Fruit fly (Drosophila melanogaster) whole organism, embryonic: ENCODE results near the gene CG12016.

Source experiments
- CG12299 ChIP-seq: fragments of 200-800 bp; sonication (Bioruptor generic); optimal IDR thresholded peaks from 2 replicates; lab custom pipeline; 2018; ENCODE audit warnings: missing biosample characterization, mild to moderate bottlenecking, missing genetic modification characterization
- CG12659 ChIP-seq: fragments of 200-800 bp; sonication (Bioruptor generic); optimal IDR thresholded peaks from 3 replicates; lab custom pipeline; 2017; ENCODE audit warnings: mild to moderate bottlenecking, missing biosample characterization, missing genetic modification reagents, missing genetic modification characterization
- CG13287 ChIP-seq: fragments of 200-800 bp; sonication (Bioruptor generic); IDR thresholded peaks from 2 replicates; pipeline ENCODE4 v1.3.6; 2022; ENCODE audit warnings: missing biosample characterization, missing genetic modification characterization; ENCODE audit not compliant: partially characterized antibody
- CG13424 ChIP-seq: fragments of 200-800 bp; sonication (Bioruptor generic); optimal IDR thresholded peaks from 2 replicates; lab custom pipeline; 2019; ENCODE audit warnings: missing biosample characterization, mild to moderate bottlenecking, missing genetic modification characterization, moderate library complexity
- CG14667 ChIP-seq: fragments of 200-800 bp; sonication (Bioruptor generic); IDR thresholded peaks from 2 replicates; pipeline ENCODE4 v1.3.6; 2022; ENCODE audit warnings: missing biosample characterization, missing genetic modification characterization
- CG14860 ChIP-seq: fragments of 200-800 bp; sonication (Bioruptor generic); IDR thresholded peaks from 3 replicates; pipeline ENCODE4 v1.3.6; 2022; ENCODE audit warnings: missing biosample characterization, missing genetic modification characterization; ENCODE audit not compliant: partially characterized antibody
- CG1603 ChIP-seq: fragments of 200-800 bp; sonication (Bioruptor generic); optimal IDR thresholded peaks from 2 replicates; lab custom pipeline; 2019; ENCODE audit warnings: missing biosample characterization, mild to moderate bottlenecking, missing genetic modification characterization, moderate library complexity
- CG18764 ChIP-seq: fragments of 200-800 bp; sonication (Bioruptor generic); optimal IDR thresholded peaks from 3 replicates; lab custom pipeline; 2016; ENCODE audit warnings: missing biosample characterization, missing genetic modification characterization
- CG2116 ChIP-seq: fragments of 200-800 bp; sonication (Bioruptor generic); optimal IDR thresholded peaks from 3 replicates; lab custom pipeline; 2018; ENCODE audit warnings: missing biosample characterization, mild to moderate bottlenecking, missing genetic modification characterization
- CG30020 ChIP-seq: fragments of 200-800 bp; optimal IDR thresholded peaks from 2 replicates; lab custom pipeline; 2019; ENCODE audit warnings: missing biosample characterization, mild to moderate bottlenecking, missing genetic modification characterization, moderate library complexity
- CG33213 ChIP-seq: fragments of 200-800 bp; sonication (Bioruptor generic); optimal IDR thresholded peaks from 3 replicates; lab custom pipeline; 2016; ENCODE audit warnings: missing biosample characterization, missing genetic modification characterization
- CG4328 ChIP-seq: fragments of 200-800 bp; sonication (Bioruptor generic); optimal IDR thresholded peaks from 3 replicates; lab custom pipeline; 2017; ENCODE audit warnings: missing biosample characterization, missing genetic modification reagents, missing genetic modification characterization
- CG4424 ChIP-seq: fragments of 200-800 bp; sonication (Bioruptor generic); optimal IDR thresholded peaks from 3 replicates; lab custom pipeline; 2016; ENCODE audit warnings: missing biosample characterization, missing genetic modification characterization
- CG4617 ChIP-seq: fragments of 200-800 bp; sonication (Bioruptor generic); optimal IDR thresholded peaks from 3 replicates; lab custom pipeline; 2016; ENCODE audit warnings: missing biosample characterization, missing genetic modification characterization, borderline replicate concordance
- CG6654 ChIP-seq: fragments of 200-800 bp; sonication (Bioruptor generic); optimal IDR thresholded peaks from 2 replicates; lab custom pipeline; 2017; ENCODE audit warnings: missing biosample characterization, mild to moderate bottlenecking, missing genetic modification characterization
- CG8924 ChIP-seq: fragments of 200-800 bp; optimal IDR thresholded peaks from 3 replicates; lab custom pipeline; 2019; ENCODE audit warnings: missing biosample characterization, mild to moderate bottlenecking, missing genetic modification characterization, moderate library complexity
- CG8944 ChIP-seq: fragments of 200-800 bp; sonication (Bioruptor generic); optimal IDR thresholded peaks from 3 replicates; lab custom pipeline; 2016; ENCODE audit warnings: missing biosample characterization, missing genetic modification characterization
- CG9727 ChIP-seq: fragments of 200-800 bp; sonication (Bioruptor generic); optimal IDR thresholded peaks from 3 replicates; lab custom pipeline; 2017; ENCODE audit warnings: missing biosample characterization, mild to moderate bottlenecking, missing genetic modification characterization
- CoRest ChIP-seq: fragments of 200-800 bp; sonication (Bioruptor generic); optimal IDR thresholded peaks from 3 replicates; lab custom pipeline; 2018; ENCODE audit warnings: missing biosample characterization, mild to moderate bottlenecking, missing genetic modification characterization, moderate library complexity
- Dad ChIP-seq: fragments of 200-800 bp; sonication (Bioruptor generic); optimal IDR thresholded peaks from 3 replicates; lab custom pipeline; 2016; ENCODE audit warnings: missing biosample characterization, missing genetic modification characterization
- Dll ChIP-seq: fragments of 200-800 bp; sonication (Bioruptor generic); IDR thresholded peaks from 4 replicates; pipeline ENCODE4 v1.3.6; 2022; ENCODE audit warnings: missing biosample characterization, missing genetic modification characterization; ENCODE audit not compliant: partially characterized antibody
- Doc3 ChIP-seq: fragments of 200-800 bp; sonication (Bioruptor generic); IDR thresholded peaks from 3 replicates; pipeline ENCODE4 v1.3.6; 2022; ENCODE audit warnings: missing biosample characterization, missing genetic modification characterization; ENCODE audit not compliant: partially characterized antibody
- Ets97D ChIP-seq: fragments of 200-800 bp; sonication (Bioruptor generic); optimal IDR thresholded peaks from 3 replicates; lab custom pipeline; 2016; ENCODE audit warnings: missing biosample characterization, missing genetic modification characterization
- HLH54F ChIP-seq: fragments of 200-800 bp; sonication (Bioruptor generic); optimal IDR thresholded peaks from 3 replicates; lab custom pipeline; 2016; ENCODE audit warnings: missing biosample characterization, missing genetic modification characterization
- HmgZ ChIP-seq: fragments of 200-800 bp; sonication (Bioruptor generic); optimal IDR thresholded peaks from 2 replicates; lab custom pipeline; 2018; ENCODE audit warnings: missing biosample characterization, mild to moderate bottlenecking, missing genetic modification characterization
- Lhr ChIP-seq: fragments of 200-800 bp; sonication (Bioruptor generic); optimal IDR thresholded peaks from 3 replicates; lab custom pipeline; 2017; ENCODE audit warnings: mild to moderate bottlenecking, missing biosample characterization, missing genetic modification reagents, missing genetic modification characterization
- Med ChIP-seq: fragments of 200-800 bp; sonication (Bioruptor generic); peaks from one replicate; lab custom pipeline; 2016; ENCODE audit warnings: missing biosample characterization, missing genetic modification characterization, mild to moderate bottlenecking, inconsistent platforms, moderate library complexity
- Ravus ChIP-seq: fragments of 200-800 bp; sonication (Bioruptor generic); IDR thresholded peaks from 2 replicates; pipeline ENCODE4 v1.3.6; 2022; ENCODE audit warnings: missing biosample characterization, missing genetic modification characterization
- Rx ChIP-seq: fragments of 200-800 bp; sonication (Bioruptor generic); IDR thresholded peaks from 2 replicates; pipeline ENCODE4 v1.3.6; 2022; ENCODE audit warnings: missing biosample characterization, missing genetic modification characterization
- Sry-δ ChIP-seq: fragments of 200-800 bp; sonication (Bioruptor generic); optimal IDR thresholded peaks from 2 replicates; lab custom pipeline; 2016; ENCODE audit warnings: missing biosample characterization, missing genetic modification characterization
- Ssrp ChIP-seq: fragments of 200-800 bp; sonication (Bioruptor generic); optimal IDR thresholded peaks from 2 replicates; lab custom pipeline; 2018; ENCODE audit warnings: missing biosample characterization, mild to moderate bottlenecking, missing genetic modification characterization, moderate library complexity
- Xbp1 ChIP-seq: fragments of 200-800 bp; sonication (Bioruptor generic); optimal IDR thresholded peaks from 3 replicates; lab custom pipeline; 2016; ENCODE audit warnings: missing biosample characterization, mild to moderate bottlenecking, missing genetic modification characterization
- amos ChIP-seq: fragments of 200-800 bp; sonication (Bioruptor generic); IDR thresholded peaks from 2 replicates; pipeline ENCODE4 v1.3.6; 2022; ENCODE audit warnings: missing biosample characterization, missing genetic modification characterization; ENCODE audit not compliant: partially characterized antibody
- bbx ChIP-seq: fragments of 200-800 bp; sonication (Bioruptor generic); IDR thresholded peaks from 2 replicates; pipeline ENCODE4 v1.3.6; 2022; ENCODE audit warnings: missing biosample characterization, missing genetic modification characterization; ENCODE audit not compliant: partially characterized antibody
- br ChIP-seq: fragments of >200 bp; optimal IDR thresholded peaks from 2 replicates; lab custom pipeline; 2017
- dmrt11E ChIP-seq: fragments of 200-800 bp; sonication (Bioruptor generic); optimal IDR thresholded peaks from 3 replicates; lab custom pipeline; 2018; ENCODE audit warnings: missing biosample characterization, mild to moderate bottlenecking, missing genetic modification characterization, moderate library complexity
- dpn ChIP-seq, 2 experiments: fragments of 200-800 bp; sonication (Bioruptor generic); optimal IDR thresholded peaks; 3 replicates each; lab custom pipeline; 2016; ENCODE audit warnings: missing biosample characterization in 2 of 2, missing genetic modification characterization in 2 of 2
- gcm ChIP-seq: fragments of 200-800 bp; sonication (Bioruptor generic); optimal IDR thresholded peaks from 2 replicates; lab custom pipeline; 2019; ENCODE audit warnings: missing biosample characterization, mild to moderate bottlenecking, missing genetic modification characterization, moderate library complexity
- gfzf ChIP-seq: fragments of 200-800 bp; sonication (Bioruptor generic); optimal IDR thresholded peaks from 2 replicates; lab custom pipeline; 2016; ENCODE audit warnings: missing biosample characterization, mild to moderate bottlenecking, missing genetic modification characterization, moderate library complexity
- hbn ChIP-seq: fragments of 200-800 bp; sonication (Bioruptor generic); IDR thresholded peaks from 2 replicates; pipeline ENCODE4 v1.3.6; 2022; ENCODE audit warnings: missing biosample characterization, missing genetic modification characterization; ENCODE audit not compliant: partially characterized antibody
- hkb ChIP-seq, 2 experiments: fragments of 200-800 bp in 1 of 2; fragments of >200 bp in 1 of 2; sonication (Bioruptor generic) in 1 of 2; IDR thresholded peaks in 1 of 2; optimal IDR thresholded peaks in 1 of 2; 2 replicates each; pipeline versions ENCODE4 v1.3.6 to Lab custom; 2017 to 2022; ENCODE audit warnings: missing biosample characterization in 1 of 2, missing genetic modification characterization in 1 of 2
- insv ChIP-seq, 2 experiments: fragments of 200-800 bp; sonication (Bioruptor generic); optimal IDR thresholded peaks; 3 replicates each; lab custom pipeline; 2016 to 2018; ENCODE audit warnings: missing biosample characterization in 2 of 2, missing genetic modification characterization in 2 of 2
- nmo ChIP-seq: fragments of 200-800 bp; sonication (Bioruptor generic); optimal IDR thresholded peaks from 2 replicates; lab custom pipeline; 2018; ENCODE audit warnings: missing biosample characterization, mild to moderate bottlenecking, missing genetic modification characterization, moderate library complexity
- pzg ChIP-seq: fragments of 200-800 bp; sonication (Bioruptor generic); optimal IDR thresholded peaks from 3 replicates; lab custom pipeline; 2018; ENCODE audit warnings: missing biosample characterization, mild to moderate bottlenecking, missing genetic modification characterization, moderate library complexity
- row ChIP-seq: fragments of 200-800 bp; sonication (Bioruptor generic); IDR thresholded peaks from 3 replicates; pipeline ENCODE4 v1.3.6; 2022; ENCODE audit warnings: missing biosample characterization, missing genetic modification characterization
- stwl ChIP-seq: fragments of 200-800 bp; sonication (Bioruptor generic); optimal IDR thresholded peaks from 3 replicates; lab custom pipeline; 2018; ENCODE audit warnings: missing biosample characterization, mild to moderate bottlenecking, missing genetic modification characterization, moderate library complexity
- tll ChIP-seq, 2 experiments: fragments of 200-800 bp in 1 of 2; fragments of >200 bp in 1 of 2; sonication (Bioruptor generic) in 1 of 2; optimal IDR thresholded peaks; 2 replicates each; lab custom pipeline; 2017 to 2019; ENCODE audit warnings: missing biosample characterization in 2 of 2, missing genetic modification characterization in 2 of 2, mild to moderate bottlenecking in 1 of 2, moderate library complexity in 1 of 2
- trem ChIP-seq: fragments of 200-800 bp; optimal IDR thresholded peaks from 3 replicates; lab custom pipeline; 2019; ENCODE audit warnings: missing biosample characterization, mild to moderate bottlenecking, missing genetic modification characterization, moderate library complexity

Gene CG12016

DNA sequence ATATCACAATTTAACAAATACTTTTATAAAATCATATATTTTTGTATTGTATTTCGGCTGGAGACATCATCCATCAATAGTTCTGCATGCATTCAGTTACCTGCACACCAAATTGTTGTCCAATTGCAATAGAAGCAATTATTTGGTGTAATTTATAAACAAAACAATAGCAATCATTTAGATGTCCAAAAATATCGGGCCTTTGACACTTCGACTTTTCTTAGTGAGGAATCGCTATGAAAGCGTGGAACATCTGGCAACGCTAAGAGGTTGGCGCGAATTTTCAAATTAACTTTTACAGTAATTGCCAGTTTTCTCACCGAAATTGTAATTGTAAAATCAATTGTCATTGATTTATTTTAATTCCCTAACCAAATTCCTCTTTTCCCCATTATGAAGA lies 15.4 kb downstream of the CG12016 start, which contains the start of gene CG14969 (continued):
- TF ChIP-seq Lhr (GFP tag; lab: Kevin White, UChicago) (no peak), Rx (GFP tag; lab: Robert Waterston, UW) (no peak), Ravus (GFP tag; lab: Robert Waterston, UW) (no peak), CG18764 (peak; percentile 97), HmgZ (tag; lab: Kevin White, UChicago) (peak; percentile 22), CG8944 (GFP tag; lab: Kevin White, UChicago) (no peak), CG30020 (tag; lab: Kevin White, UChicago) (peak; percentile 28), Ets97D (peak; percentile 39), Dad (GFP tag; lab: Kevin White, UChicago) (no peak), stwl (peak; percentile 50), hkb (optimal IDR thresholded peaks at IDR 0.05; lab: Kevin White, UChicago) (no peak), hkb (GFP tag; IDR thresholded peaks at IDR 0.05; lab: Robert Waterston, UW) (no peak), amos (GFP tag; lab: Robert Waterston, UW) (peak; percentile 50; the same call in 1 of the 2 replicates), CG4617 (GFP tag; lab: Kevin White, UChicago) (peak; percentile 67), CG14667 (GFP tag; lab: Robert Waterston, UW) (no peak), row (GFP tag; lab: Robert Waterston, UW) (peak; percentile 13; the same call in 1 of the 3 replicates), Xbp1 (GFP tag; lab: Kevin White, UChicago) (peak; percentile 10), pzg (GFP tag; lab: Kevin White, UChicago) (peak; percentile 67), nmo (peak; percentile 4), br (lab: Kevin White, UChicago) (no peak), Doc3 (0 out of 3 replicates have a peak, but pooled peaks have one; percentile 29), HLH54F (GFP tag; lab: Kevin White, UChicago) (peak; percentile 4), CG6654 (GFP tag; lab: Kevin White, UChicago) (no peak), CG13424 (peak; percentile 6), Sry-δ (GFP tag; lab: Kevin White, UChicago) (peak; percentile 69), CG4424 (no peak), CoRest (peak; percentile 15), CG33213 (GFP tag; lab: Kevin White, UChicago) (peak; percentile 51), CG14860 (GFP tag; lab: Robert Waterston, UW) (peak; percentile 46; the same call in 1 of the 3 replicates), Dll (GFP tag; lab: Robert Waterston, UW) (peak; percentile 52; the same call in 1 of the 4 replicates), dmrt11E (tag; lab: Kevin White, UChicago) (no peak), insv (GFP tag; optimal IDR thresholded peaks at IDR 0.05; lab: Kevin White, UChicago) (peak in 1 of 2 experiments; percentile 0), CG1603 (tag; lab: Kevin White, UChicago) (peak; percentile 70), CG4328 (GFP tag; lab: Kevin White, UChicago) (no peak), gcm (no peak), CG9727 (GFP tag; lab: Kevin White, UChicago) (no peak), hbn (GFP tag; lab: Robert Waterston, UW) (peak; percentile 37; the same call in 1 of the 2 replicates), tll (GFP tag; optimal IDR thresholded peaks at IDR 0.05; lab: Kevin White, UChicago) (no peak), CG13287 (peak; percentile 67), Ssrp (tag; lab: Kevin White, UChicago) (no peak), dpn (GFP tag; optimal IDR thresholded peaks at IDR 0.05; lab: Kevin White, UChicago) (peak in 1 of 2 experiments; percentile 32), gfzf (GFP tag; lab: Kevin White, UChicago) (peak; percentile 40), CG8924 (peak; percentile 3), bbx (GFP tag; lab: Robert Waterston, UW) (peak; percentile 48; the same call in 1 of the 2 replicates), CG12299 (tag; lab: Kevin White, UChicago) (no peak), CG12659 (peak; percentile 37), CG2116 (peak; percentile 95), Med (GFP tag; lab: Kevin White, UChicago) (peak; percentile 73), trem (peak; percentile 40)
